Worm (Caenorhabditis elegans) whole organism, L2 larva: ENCODE results near the gene ZK813.2.

Experiments
- F13H6.1 ChIP-seq: sonication (generic microtip); optimal IDR thresholded peaks from 2 replicates; lab custom pipeline; 2016; ENCODE audit warnings: missing genetic modification characterization, missing compliant biosample characterization
- Y55F3AM.14 ChIP-seq: fragments of 200-800 bp; sonication (Bioruptor generic); optimal IDR thresholded peaks from 2 replicates; lab custom pipeline; 2018; ENCODE audit warnings: mild to moderate bottlenecking, missing genetic modification characterization, missing compliant biosample characterization
- ZK546.5 ChIP-seq: sonication (generic microtip); optimal IDR thresholded peaks from 2 replicates; lab custom pipeline; 2017; ENCODE audit warnings: missing biosample characterization, missing genetic modification characterization
- alr-1 ChIP-seq: fragments of 150-350 bp; optimal IDR thresholded peaks from 2 replicates; lab custom pipeline; 2014; ENCODE audit warnings: missing biosample characterization, missing genetic modification characterization
- aly-2 ChIP-seq: fragments of 150-350 bp; optimal IDR thresholded peaks from 2 replicates; lab custom pipeline; 2014; ENCODE audit warnings: missing biosample characterization, missing genetic modification characterization
- ama-1 ChIP-seq: fragments of 150-350 bp; optimal IDR thresholded peaks from 2 replicates; lab custom pipeline; 2018; ENCODE audit warnings: inconsistent platforms
- ceh-16 ChIP-seq: fragments of 150-350 bp; optimal IDR thresholded peaks from 2 replicates; lab custom pipeline; 2014; ENCODE audit warnings: missing biosample characterization, missing genetic modification characterization
- ceh-82 ChIP-seq: fragments of 150-350 bp; optimal IDR thresholded peaks from 2 replicates; lab custom pipeline; 2014; ENCODE audit warnings: missing biosample characterization, missing genetic modification characterization
- crh-2 ChIP-seq: sonication (generic microtip); optimal IDR thresholded peaks from 2 replicates; lab custom pipeline; 2017; ENCODE audit warnings: missing biosample characterization, missing genetic modification characterization
- dmd-4 ChIP-seq: sonication (generic microtip); optimal IDR thresholded peaks from 2 replicates; lab custom pipeline; 2017; ENCODE audit warnings: missing biosample characterization, missing genetic modification characterization
- egl-27 ChIP-seq: sonication (generic microtip); optimal IDR thresholded peaks from 3 replicates; lab custom pipeline; 2017; ENCODE audit warnings: missing biosample characterization, missing genetic modification reagents, missing genetic modification characterization
- elt-1 ChIP-seq: fragments of 150-350 bp; optimal IDR thresholded peaks from 2 replicates; lab custom pipeline; 2014; ENCODE audit warnings: missing biosample characterization, missing genetic modification characterization
- elt-3 ChIP-seq: sonication (generic microtip); optimal IDR thresholded peaks from 2 replicates; lab custom pipeline; 2017; ENCODE audit warnings: missing biosample characterization, missing genetic modification characterization
- fos-1 ChIP-seq: fragments of 150-350 bp; optimal IDR thresholded peaks from 2 replicates; lab custom pipeline; 2014; ENCODE audit warnings: missing biosample characterization, missing genetic modification characterization
- gmeb-1 ChIP-seq: fragments of 150-350 bp; optimal IDR thresholded peaks from 2 replicates; lab custom pipeline; 2014; ENCODE audit warnings: missing biosample characterization, missing genetic modification characterization
- lin-13 ChIP-seq: fragments of 150-350 bp; optimal IDR thresholded peaks from 2 replicates; lab custom pipeline; 2014; ENCODE audit warnings: missing biosample characterization, missing genetic modification reagents, missing genetic modification characterization
- lin-39 ChIP-seq: fragments of 150-350 bp; optimal IDR thresholded peaks from 2 replicates; lab custom pipeline; 2014; ENCODE audit warnings: missing biosample characterization, missing genetic modification reagents, missing genetic modification characterization
- lsy-2 ChIP-seq, 2 experiments: fragments of 150-350 bp in 1 of 2; sonication (generic microtip) in 1 of 2; optimal IDR thresholded peaks; 2 replicates each; lab custom pipeline; 2014 to 2017; ENCODE audit warnings: missing biosample characterization in 2 of 2, missing genetic modification characterization in 2 of 2
- mab-5 ChIP-seq: fragments of 150-350 bp; optimal IDR thresholded peaks from 2 replicates; lab custom pipeline; 2014; ENCODE audit warnings: missing biosample characterization, missing genetic modification characterization
- mdl-1 ChIP-seq, 2 experiments: fragments of 150-350 bp in 1 of 2; sonication (generic microtip) in 1 of 2; optimal IDR thresholded peaks; 2 replicates each; lab custom pipeline; 2017; ENCODE audit warnings: missing biosample characterization in 2 of 2, missing genetic modification characterization in 2 of 2
- nhr-10 ChIP-seq: sonication (generic microtip); optimal IDR thresholded peaks from 2 replicates; lab custom pipeline; 2017; ENCODE audit warnings: missing biosample characterization, missing genetic modification characterization
- nhr-11 ChIP-seq: fragments of 150-350 bp; optimal IDR thresholded peaks from 2 replicates; lab custom pipeline; 2014; ENCODE audit warnings: missing biosample characterization, missing genetic modification characterization
- nhr-12 ChIP-seq: fragments of 150-350 bp; optimal IDR thresholded peaks from 2 replicates; lab custom pipeline; 2014; ENCODE audit warnings: missing biosample characterization, missing genetic modification characterization
- nhr-129 ChIP-seq: fragments of 150-350 bp; optimal IDR thresholded peaks from 2 replicates; lab custom pipeline; 2014; ENCODE audit warnings: missing biosample characterization, missing genetic modification characterization
- nhr-23 ChIP-seq: fragments of 150-350 bp; optimal IDR thresholded peaks from 2 replicates; lab custom pipeline; 2014; ENCODE audit warnings: missing biosample characterization, missing genetic modification reagents, missing genetic modification characterization
- nhr-237 ChIP-seq: fragments of 150-350 bp; optimal IDR thresholded peaks from 2 replicates; lab custom pipeline; 2014; ENCODE audit warnings: missing biosample characterization, missing genetic modification characterization
- nhr-25 ChIP-seq: fragments of 150-350 bp; sonication (generic microtip); optimal IDR thresholded peaks from 3 replicates; lab custom pipeline; 2014; ENCODE audit warnings: missing biosample characterization, missing genetic modification characterization
- nhr-6 ChIP-seq: fragments of 150-350 bp; optimal IDR thresholded peaks from 2 replicates; lab custom pipeline; 2014; ENCODE audit warnings: missing biosample characterization, missing genetic modification characterization
- nhr-77 ChIP-seq: fragments of 150-350 bp; optimal IDR thresholded peaks from 2 replicates; lab custom pipeline; 2014; ENCODE audit warnings: missing biosample characterization, missing genetic modification characterization
- sma-3 ChIP-seq: sonication (generic microtip); optimal IDR thresholded peaks from 2 replicates; lab custom pipeline; 2016; ENCODE audit warnings: missing genetic modification reagents, missing genetic modification characterization, missing compliant biosample characterization
- snpc-4 ChIP-seq: fragments of 150-350 bp; optimal IDR thresholded peaks from 2 replicates; lab custom pipeline; 2014; ENCODE audit warnings: missing biosample characterization, missing genetic modification characterization
- unc-62 ChIP-seq: fragments of 150-350 bp; optimal IDR thresholded peaks from 2 replicates; lab custom pipeline; 2014; ENCODE audit warnings: missing biosample characterization, missing genetic modification reagents, missing genetic modification characterization
- ztf-1 ChIP-seq: fragments of 200-800 bp; sonication (Bioruptor generic); conservative IDR thresholded peaks from 2 replicates; pipeline ENCODE4 v1.3.6; 2022; ENCODE audit warnings: missing genetic modification characterization, missing compliant biosample characterization
- ztf-4 ChIP-seq: fragments of 150-350 bp; optimal IDR thresholded peaks from 2 replicates; lab custom pipeline; 2014; ENCODE audit warnings: missing biosample characterization, missing genetic modification characterization

The ZK813.2 gene

ce11 chrX:3443526-3443925 lies at the start of gene ZK813.2:
Gene ZK813.2 (plus strand): TSS chrX:3443826.
- TF ChIP-seq ama-1 (lab: Kevin White, UChicago) (no peak), lin-39 (tag; lab: Kevin White, UChicago) (no peak), ztf-4 (tag; lab: Kevin White, UChicago) (no peak), ZK546.5 (no peak), nhr-25 (no peak), unc-62 (GFP tag; lab: Kevin White, UChicago) (no peak), nhr-11 (tag; lab: Kevin White, UChicago) (no peak), mdl-1 (tag; optimal IDR thresholded peaks at IDR 0.05; lab: Kevin White, UChicago) (no peak), nhr-129 (tag; lab: Kevin White, UChicago) (no peak), nhr-12 (tag; lab: Kevin White, UChicago) (no peak), sma-3 (GFP tag; lab: Kevin White, UChicago) (no peak), lsy-2 (tag; optimal IDR thresholded peaks at IDR 0.05; lab: Kevin White, UChicago) (no peak), mab-5 (no peak), nhr-6 (tag; lab: Kevin White, UChicago) (no peak), nhr-10 (tag; lab: Kevin White, UChicago) (no peak), dmd-4 (no peak), F13H6.1 (tag; lab: Kevin White, UChicago) (no peak), crh-2 (tag; lab: Kevin White, UChicago) (no peak), lin-13 (GFP tag; lab: Kevin White, UChicago) (no peak)
- TF ChIP-seq, all 48 proteins: peak for 0

ce11 chrX:3396735-3397134 lies 46.9 kb upstream of the ZK813.2 start:
- TF ChIP-seq nhr-77 (tag; lab: Kevin White, UChicago), result no peak
- no peak for TF ChIP-seq ztf-1 (GFP tag; lab: Robert Waterston, UW)
- TF ChIP-seq dmd-4, result no peak
- TF ChIP-seq elt-1 (tag; lab: Kevin White, UChicago), result peak; percentile 19

- TF ChIP-seq fos-1 (tag; lab: Kevin White, UChicago), result no peak
- TF ChIP-seq egl-27 (tag; lab: Kevin White, UChicago), result no peak
- TF ChIP-seq nhr-237 (tag; lab: Kevin White, UChicago), result no peak
- TF ChIP-seq mab-5, result no peak
- TF ChIP-seq nhr-23 (tag; lab: Kevin White, UChicago), result no peak
- no peak for TF ChIP-seq alr-1
- TF ChIP-seq crh-2 (tag; lab: Kevin White, UChicago), result no peak
- no peak for TF ChIP-seq Y55F3AM.14 (GFP tag; lab: Kevin White, UChicago)
Observed at ce11 chrX:3399917-3400316, 43.7 kb upstream of the ZK813.2 start, which contains the start of gene cht-1. Gene cht-1 (minus strand): TSS chrX:3400017.

ce11 chrX:3400387-3400786 lies 43.2 kb upstream of the ZK813.2 start:
- no peak for TF ChIP-seq mdl-1 (tag; optimal IDR thresholded peaks at IDR 0.05; lab: Kevin White, UChicago)

ce11 chrX:3401701-3402100 lies 41.9 kb upstream of the ZK813.2 start, which contains the start of gene C04F6.9:
Gene C04F6.9 (plus strand): TSS chrX:3402001.
- TF ChIP-seq nhr-237 (tag; lab: Kevin White, UChicago), result no peak
- no peak for TF ChIP-seq gmeb-1 (tag; lab: Kevin White, UChicago)
- no peak for TF ChIP-seq aly-2 (tag; lab: Kevin White, UChicago)
- TF ChIP-seq unc-62 (GFP tag; lab: Kevin White, UChicago), result no peak
- no peak for TF ChIP-seq lin-39 (tag; lab: Kevin White, UChicago)
- no peak for TF ChIP-seq elt-3 (tag; lab: Kevin White, UChicago)
- no peak for TF ChIP-seq nhr-25
- no peak for TF ChIP-seq ceh-16 (tag; lab: Kevin White, UChicago)
- TF ChIP-seq ceh-82 (tag; lab: Kevin White, UChicago), result no peak
- TF ChIP-seq nhr-77 (tag; lab: Kevin White, UChicago), result no peak
- no peak for TF ChIP-seq snpc-4 (tag; lab: Kevin White, UChicago)
- no peak for TF ChIP-seq ztf-4 (tag; lab: Kevin White, UChicago)
- TF ChIP-seq ZK546.5, result no peak
- TF ChIP-seq nhr-11 (tag; lab: Kevin White, UChicago), result no peak
- TF ChIP-seq nhr-23 (tag; lab: Kevin White, UChicago), result no peak
- no peak for TF ChIP-seq mab-5
- TF ChIP-seq alr-1, result no peak
- no peak for TF ChIP-seq dmd-4
